Worm (Caenorhabditis elegans) whole organism, late embryonic: Measurements from ENCODE around the gene M03B6.4.

Source experiments
- F13H6.1 ChIP-seq: sonication (generic microtip); optimal IDR thresholded peaks from 2 replicates; lab custom pipeline; 2016; ENCODE audit warnings: missing genetic modification characterization, missing compliant biosample characterization
- ceh-18 ChIP-seq: sonication (generic microtip); optimal IDR thresholded peaks from 2 replicates; lab custom pipeline; 2016; ENCODE audit warnings: missing genetic modification characterization, missing compliant biosample characterization
- dmd-4 ChIP-seq: sonication (generic microtip); optimal IDR thresholded peaks from 2 replicates; lab custom pipeline; 2016; ENCODE audit warnings: borderline replicate concordance, missing genetic modification characterization, missing compliant biosample characterization
- dve-1 ChIP-seq: sonication (generic microtip); optimal IDR thresholded peaks from 2 replicates; lab custom pipeline; 2017; ENCODE audit warnings: antibody characterized with exemption, mild to moderate bottlenecking, missing genetic modification characterization, missing compliant biosample characterization
- fax-1 ChIP-seq: sonication (generic microtip); optimal IDR thresholded peaks from 2 replicates; lab custom pipeline; 2016; ENCODE audit warnings: missing genotype, missing genetic modification characterization, missing compliant biosample characterization
- fkh-6 ChIP-seq: sonication (generic microtip); optimal IDR thresholded peaks from 2 replicates; lab custom pipeline; 2016; ENCODE audit warnings: missing genetic modification characterization, missing compliant biosample characterization
- hlh-30 ChIP-seq: sonication (generic microtip); optimal IDR thresholded peaks from 2 replicates; lab custom pipeline; 2017; ENCODE audit warnings: antibody characterized with exemption, missing genetic modification characterization, missing compliant biosample characterization; ENCODE audit not compliant: insufficient read depth
- hlh-6 ChIP-seq: sonication (generic microtip); optimal IDR thresholded peaks from 2 replicates; lab custom pipeline; 2016; ENCODE audit warnings: missing genotype, missing genetic modification characterization, missing compliant biosample characterization
- lim-6 ChIP-seq: sonication (generic microtip); optimal IDR thresholded peaks from 2 replicates; lab custom pipeline; 2016; ENCODE audit warnings: missing genetic modification characterization, missing compliant biosample characterization
- nfya-1 ChIP-seq: sonication (generic microtip); optimal IDR thresholded peaks from 2 replicates; lab custom pipeline; 2017; ENCODE audit warnings: missing genetic modification characterization, mild to moderate bottlenecking, missing compliant biosample characterization, antibody characterized with exemption, moderate library complexity
- pqm-1 ChIP-seq: sonication (generic microtip); optimal IDR thresholded peaks from 2 replicates; lab custom pipeline; 2016; ENCODE audit warnings: missing genetic modification characterization, missing compliant biosample characterization
- sox-2 ChIP-seq: fragments of 200-800 bp; sonication (Bioruptor generic); IDR thresholded peaks from 2 replicates; pipeline ENCODE4 v1.3.6; 2022; ENCODE audit warnings: missing genetic modification reagents, missing genetic modification characterization, missing compliant biosample characterization
- unc-3 ChIP-seq, 2 experiments: fragments of 200-800 bp in 1 of 2; sonication (Bioruptor generic) in 1 of 2; sonication (generic microtip) in 1 of 2; conservative IDR thresholded peaks in 1 of 2; optimal IDR thresholded peaks in 1 of 2; 2 replicates each; pipeline versions ENCODE4 v1.3.6 to Lab custom; 2016 to 2022; ENCODE audit warnings: missing compliant biosample characterization in 2 of 2, missing genetic modification characterization in 2 of 2, missing genetic modification reagents in 1 of 2

DNA sequence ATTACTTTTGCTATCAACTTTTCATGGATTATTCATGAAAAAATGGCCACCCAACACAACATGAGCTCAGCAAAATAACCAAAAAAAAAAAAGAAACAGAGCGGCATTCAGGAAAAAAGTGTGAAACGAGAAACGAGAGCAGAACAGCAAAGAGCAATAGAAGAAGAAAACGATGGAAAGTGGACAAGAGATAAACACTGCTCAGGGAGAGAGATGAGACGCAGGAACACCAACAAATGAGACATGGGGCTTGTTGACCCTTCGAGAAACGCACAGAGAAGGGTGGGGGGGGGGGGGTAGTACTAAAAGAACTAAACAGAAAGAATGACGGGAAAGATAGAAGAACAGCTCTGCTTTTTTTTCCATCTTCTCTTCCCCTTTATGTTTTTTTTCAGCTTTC lies 46.7 kb upstream of the M03B6.4 start:
- TF ChIP-seq unc-3 (GFP tag; conservative IDR thresholded peaks at IDR 0.05; lab: Robert Waterston, UW) (no peak), unc-3 (tag; optimal IDR thresholded peaks at IDR 0.05; lab: Kevin White, UChicago) (no peak), lim-6 (no peak), fkh-6 (no peak), nfya-1 (tag; lab: Kevin White, UChicago) (no peak), ceh-18 (tag; lab: Kevin White, UChicago) (no peak), pqm-1 (tag; lab: Kevin White, UChicago) (no peak), hlh-6 (tag; lab: Kevin White, UChicago) (no peak), dve-1 (tag; lab: Kevin White, UChicago) (no peak), sox-2 (GFP tag; lab: Robert Waterston, UW) (no peak), fax-1 (tag; lab: Kevin White, UChicago) (no peak), dmd-4 (no peak), F13H6.1 (no peak), hlh-30 (no peak)
